Worm (Caenorhabditis elegans): ENCODE measurements around the gene F58E2.4.

The F58E2.4 gene

ce11 chrIV:3515412-3516046 lies 52.3 kb downstream of the F58E2.4 start:
- peak; percentile 11 for TF ChIP-seq hlh-1 (tag; optimal IDR thresholded peaks at IDR 0.05)
- TF ChIP-seq nhr-237 (tag; optimal IDR thresholded peaks at IDR 0.05): peak; percentile 14
- TF ChIP-seq lin-32 (GFP tag; optimal IDR thresholded peaks at IDR 0.05): no peak
- no peak for TF ChIP-seq ceh-83 (GFP tag; optimal IDR thresholded peaks at IDR 0.05)
- peak; percentile 59 for TF ChIP-seq ces-1 (GFP tag; optimal IDR thresholded peaks at IDR 0.05)
- TF ChIP-seq pha-4 (tag; optimal IDR thresholded peaks at IDR 0.05): peak; percentile 72
- no peak for TF ChIP-seq snpc-4 (tag; optimal IDR thresholded peaks at IDR 0.05)
- peak; percentile 19 for TF ChIP-seq drap-1 (GFP tag; optimal IDR thresholded peaks at IDR 0.05)
- TF ChIP-seq unc-39 (tag; optimal IDR thresholded peaks at IDR 0.05): no peak
- peak; percentile 73 for TF ChIP-seq ceh-39 (tag; optimal IDR thresholded peaks at IDR 0.05)
- no peak for TF ChIP-seq sptf-1 (tag; optimal IDR thresholded peaks at IDR 0.05)
- no peak for TF ChIP-seq nhr-12 (tag; optimal IDR thresholded peaks at IDR 0.05)
- TF ChIP-seq blmp-1 (tag; optimal IDR thresholded peaks at IDR 0.05): no peak
- peak; percentile 5 for TF ChIP-seq nhr-2 (tag; optimal IDR thresholded peaks at IDR 0.05)
- TF ChIP-seq nhr-76 (tag; optimal IDR thresholded peaks at IDR 0.05): no peak
- no peak for TF ChIP-seq lsy-2 (tag; optimal IDR thresholded peaks at IDR 0.05)
- no peak for TF ChIP-seq bed-3 (GFP tag; optimal IDR thresholded peaks at IDR 0.05)
- peak; percentile 8 for TF ChIP-seq unc-62 (GFP tag; optimal IDR thresholded peaks at IDR 0.05)
- TF ChIP-seq elt-3 (tag; optimal IDR thresholded peaks at IDR 0.05): no peak
- TF ChIP-seq elt-1 (tag; optimal IDR thresholded peaks at IDR 0.05; ENCODE audit: borderline replicate concordance, insufficient read depth): no peak
- TF ChIP-seq nhr-28 (tag; optimal IDR thresholded peaks at IDR 0.05): no peak
- peak; percentile 81 for TF ChIP-seq ham-2 (GFP tag; optimal IDR thresholded peaks at IDR 0.05)
- peak; percentile 64 for TF ChIP-seq mep-1 (tag; optimal IDR thresholded peaks at IDR 0.05)
- TF ChIP-seq zip-8 (tag; optimal IDR thresholded peaks at IDR 0.05): no peak
- TF ChIP-seq mls-2 (tag; optimal IDR thresholded peaks at IDR 0.05): no peak
- TF ChIP-seq ceh-43 (GFP tag; optimal IDR thresholded peaks at IDR 0.05): no peak
- peak; percentile 49 for TF ChIP-seq unc-120 (tag; optimal IDR thresholded peaks at IDR 0.05; ENCODE audit: poor library complexity, severe bottlenecking)

All from whole organism, mixed stage, embryonic.